Worm (Caenorhabditis elegans): Measurements from ENCODE around the gene gpa-4.

DNA sequence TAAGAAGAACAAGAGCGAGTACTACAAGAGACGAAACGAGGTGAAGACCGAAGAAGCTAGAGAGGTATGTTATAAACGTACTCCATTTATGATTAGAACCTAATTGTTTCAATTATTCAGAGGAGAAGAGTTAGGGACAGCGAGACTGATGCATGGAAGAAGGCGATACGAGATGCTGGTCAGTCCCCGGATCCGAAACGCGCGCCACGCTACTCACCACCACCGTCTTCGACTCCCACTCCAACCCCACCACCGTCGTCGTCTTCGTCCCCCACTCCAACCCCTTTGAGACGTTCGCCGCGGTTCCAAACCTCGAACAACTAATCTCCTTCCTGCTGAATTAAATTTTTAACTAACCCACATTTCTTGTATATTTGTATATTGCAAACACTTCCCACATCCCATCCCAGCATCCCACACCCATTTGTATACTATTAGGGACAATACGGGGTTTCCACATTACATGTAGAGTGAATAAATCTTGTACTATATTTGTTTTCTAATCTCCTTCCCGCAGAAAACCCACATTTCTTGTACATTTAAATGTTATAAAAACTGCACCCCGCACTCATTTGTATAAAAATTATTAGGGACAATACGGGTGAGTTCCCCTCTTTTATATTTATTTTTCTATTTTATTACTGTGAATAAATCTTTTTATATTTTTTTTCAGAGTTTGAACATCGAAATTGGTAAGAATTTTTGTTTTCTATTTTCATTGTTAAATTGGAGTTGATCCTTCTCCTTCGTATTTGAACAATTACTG, 14.0 kb upstream of the gpa-4 start:
- TF ChIP-seq cog-1 (tag; optimal IDR thresholded peaks at IDR 0.05) (no peak), ref-1 (GFP tag; conservative IDR thresholded peaks at IDR 0.05) (no peak)

Measured in whole organism, midembryonic.